Fruit fly (Drosophila melanogaster) whole organism, wandering third instar larva: ENCODE measurements around the gene srp.

Experiments
- br ChIP-seq: fragments of 200-800 bp; sonication (Bioruptor generic); optimal IDR thresholded peaks from 2 replicates; lab custom pipeline; 2016; ENCODE audit warnings: missing biosample characterization, missing genetic modification characterization
- pan ChIP-seq: fragments of >200 bp; optimal IDR thresholded peaks from 2 replicates; lab custom pipeline; 2017

DNA sequence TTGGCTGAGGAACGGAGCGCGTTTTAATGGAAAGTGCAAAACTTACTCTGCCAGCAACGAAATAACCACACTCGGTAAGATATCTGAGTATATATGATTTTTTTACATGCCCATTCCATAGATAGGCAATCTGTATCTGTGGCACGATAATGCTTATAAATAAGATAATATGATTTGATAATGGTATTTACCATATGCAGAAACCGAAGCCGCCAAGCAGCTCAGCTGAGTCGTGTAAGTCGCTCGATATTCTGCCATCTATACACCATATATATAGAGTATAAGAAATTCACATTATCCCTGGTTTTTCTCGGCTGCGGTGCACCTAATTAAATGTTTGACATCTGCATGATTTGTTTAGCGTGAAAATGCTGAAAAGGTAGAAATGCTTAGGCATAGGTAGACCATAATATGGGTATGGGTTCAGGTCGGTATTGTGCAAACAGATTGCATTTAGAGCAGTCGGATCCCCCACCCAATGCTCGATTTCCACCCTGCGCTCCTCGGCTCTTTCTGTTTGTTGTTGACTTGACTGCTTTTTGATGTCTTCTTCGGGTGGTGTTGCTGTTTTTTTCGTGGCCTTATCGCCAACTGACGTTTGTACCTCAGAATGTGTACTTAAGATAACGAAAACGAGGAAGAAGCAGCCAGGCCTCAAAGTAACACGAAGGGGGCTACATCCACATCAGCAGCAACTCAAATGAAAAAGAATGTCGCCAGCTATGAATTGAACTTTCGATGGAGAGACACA lies 21.0 kb downstream of the srp start:
- TF ChIP-seq br (no peak), pan (lab: Kevin White, UChicago) (no peak)
